Worm (Caenorhabditis elegans) whole organism, early embryonic: ENCODE data around the gene C30E1.4.

Source experiments
- B0310.2 ChIP-seq: sonication (generic microtip); optimal IDR thresholded peaks from 2 replicates; lab custom pipeline; 2016; ENCODE audit warnings: mild to moderate bottlenecking, missing genetic modification characterization, missing compliant biosample characterization
- F13C5.2 ChIP-seq: sonication (generic microtip); optimal IDR thresholded peaks from 2 replicates; lab custom pipeline; 2017; ENCODE audit warnings: mild to moderate bottlenecking, missing genetic modification characterization, inconsistent platforms, missing compliant biosample characterization
- aly-1 ChIP-seq: sonication (generic microtip); optimal IDR thresholded peaks from 2 replicates; lab custom pipeline; 2016; ENCODE audit warnings: missing genetic modification characterization, missing compliant biosample characterization
- ama-1 ChIP-seq: fragments of 150-350 bp; optimal IDR thresholded peaks from 2 replicates; lab custom pipeline; 2014
- ceh-13 ChIP-seq: fragments of 200-800 bp; sonication (Bioruptor generic); optimal IDR thresholded peaks from 2 replicates; lab custom pipeline; 2018; ENCODE audit warnings: mild to moderate bottlenecking, missing genetic modification characterization, missing compliant biosample characterization
- ceh-36 ChIP-seq: sonication (generic microtip); optimal IDR thresholded peaks from 2 replicates; lab custom pipeline; 2016; ENCODE audit warnings: missing genetic modification characterization, inconsistent platforms, missing compliant biosample characterization
- ets-7 ChIP-seq: sonication (generic microtip); optimal IDR thresholded peaks from 2 replicates; lab custom pipeline; 2016; ENCODE audit warnings: missing genotype, missing genetic modification characterization, missing compliant biosample characterization
- flt-1 ChIP-seq: fragments of 200-800 bp; sonication (Bioruptor generic); IDR thresholded peaks from 2 replicates; pipeline ENCODE4 v1.3.6; 2022; ENCODE audit warnings: missing genetic modification characterization, missing compliant biosample characterization
- hmbx-1 ChIP-seq: sonication (generic microtip); optimal IDR thresholded peaks from 2 replicates; lab custom pipeline; 2016; ENCODE audit warnings: mild to moderate bottlenecking, missing genetic modification characterization, missing compliant biosample characterization
- hmg-4 ChIP-seq: fragments of 200-800 bp; sonication (Bioruptor generic); optimal IDR thresholded peaks from 2 replicates; lab custom pipeline; 2018; ENCODE audit warnings: mild to moderate bottlenecking, missing genetic modification characterization, missing compliant biosample characterization
- hnd-1 ChIP-seq: sonication (generic microtip); optimal IDR thresholded peaks from 2 replicates; lab custom pipeline; 2016; ENCODE audit warnings: missing genetic modification characterization, missing compliant biosample characterization
- pes-1 ChIP-seq: fragments of 200-800 bp; sonication (Bioruptor generic); IDR thresholded peaks from 2 replicates; pipeline ENCODE4 v1.3.6; 2022; ENCODE audit warnings: missing genetic modification reagents, missing genetic modification characterization, missing compliant biosample characterization
- scrt-1 ChIP-seq: fragments of 200-800 bp; sonication (Bioruptor generic); IDR thresholded peaks from 2 replicates; pipeline ENCODE4 v1.3.6; 2022; ENCODE audit warnings: missing genetic modification characterization, missing compliant biosample characterization
- sea-1 ChIP-seq: fragments of 200-800 bp; sonication (Bioruptor generic); conservative IDR thresholded peaks from 2 replicates; pipeline ENCODE4 v1.3.6; 2022; ENCODE audit warnings: missing genetic modification characterization, missing compliant biosample characterization
- tbx-11 ChIP-seq: fragments of 200-800 bp; sonication (Bioruptor generic); IDR thresholded peaks from 2 replicates; pipeline ENCODE4 v1.3.6; 2022; ENCODE audit warnings: missing genetic modification characterization, missing compliant biosample characterization
- tbx-37 ChIP-seq: fragments of 200-800 bp; sonication (Bioruptor generic); conservative IDR thresholded peaks from 2 replicates; pipeline ENCODE4 v1.3.6; 2022; ENCODE audit warnings: missing genetic modification reagents, missing genetic modification characterization, missing compliant biosample characterization
- tra-4 ChIP-seq: sonication (generic microtip); optimal IDR thresholded peaks from 2 replicates; lab custom pipeline; 2017; ENCODE audit warnings: missing genetic modification characterization, missing compliant biosample characterization

The C30E1.4 gene

DNA sequence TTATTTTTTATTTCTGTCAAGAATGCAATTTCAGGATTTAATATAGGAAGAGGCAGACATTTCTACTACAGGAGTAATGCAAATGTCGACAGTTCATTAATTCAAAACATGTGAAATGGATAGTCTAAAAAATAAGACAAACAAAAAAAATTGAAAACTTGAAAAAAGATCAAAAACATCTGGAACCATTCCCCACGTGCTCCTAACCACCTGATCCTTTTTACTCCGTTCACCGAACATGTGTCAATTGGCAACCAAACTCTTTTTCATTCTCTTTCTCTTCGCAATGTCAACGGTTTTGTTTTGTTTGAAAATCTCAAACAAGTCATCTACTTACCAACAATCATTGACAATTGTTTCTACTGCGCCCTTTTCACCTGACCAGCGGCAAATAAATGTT is 34.3 kb downstream of the C30E1.4 start:
- no peak for TF ChIP-seq hmg-4
- TF ChIP-seq tra-4 (tag; lab: Kevin White, UChicago): no peak
- TF ChIP-seq ama-1 (lab: Kevin White, UChicago): no peak
- no peak for TF ChIP-seq F13C5.2 (tag; lab: Kevin White, UChicago)
- TF ChIP-seq sea-1 (GFP tag; lab: Robert Waterston, UW): no peak
- no peak for TF ChIP-seq ceh-13
- no peak for TF ChIP-seq hmbx-1 (tag; lab: Kevin White, UChicago)
- TF ChIP-seq tbx-37 (GFP tag; lab: Robert Waterston, UW): no peak
- no peak for TF ChIP-seq hnd-1 (tag; lab: Kevin White, UChicago)
- TF ChIP-seq tbx-11 (GFP tag; lab: Robert Waterston, UW): no peak
- no peak for TF ChIP-seq flt-1
- TF ChIP-seq scrt-1 (GFP tag; lab: Robert Waterston, UW): no peak

DNA sequence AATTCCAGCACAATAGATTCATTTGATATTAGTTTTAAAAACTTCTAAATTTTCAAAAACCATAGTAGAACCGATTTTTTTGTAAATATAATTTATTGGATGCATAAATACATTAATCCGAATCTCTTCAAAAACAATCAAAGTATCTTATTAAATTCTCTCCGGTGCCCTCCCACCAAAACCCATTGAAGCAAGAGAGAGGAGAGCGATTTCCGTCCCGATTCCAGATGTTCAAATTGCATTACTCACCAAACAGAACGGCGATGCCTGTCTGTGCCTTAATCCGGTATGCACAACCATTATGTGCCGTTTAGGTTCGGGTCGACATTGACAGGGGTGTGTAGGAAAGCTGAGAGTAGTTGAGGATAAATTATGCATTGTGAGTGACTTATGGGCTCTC is 36.6 kb downstream of the C30E1.4 start:
- TF ChIP-seq tra-4 (tag; lab: Kevin White, UChicago): no peak
- TF ChIP-seq B0310.2: no peak
- TF ChIP-seq ama-1 (lab: Kevin White, UChicago): no peak
- TF ChIP-seq hnd-1 (tag; lab: Kevin White, UChicago): no peak

DNA sequence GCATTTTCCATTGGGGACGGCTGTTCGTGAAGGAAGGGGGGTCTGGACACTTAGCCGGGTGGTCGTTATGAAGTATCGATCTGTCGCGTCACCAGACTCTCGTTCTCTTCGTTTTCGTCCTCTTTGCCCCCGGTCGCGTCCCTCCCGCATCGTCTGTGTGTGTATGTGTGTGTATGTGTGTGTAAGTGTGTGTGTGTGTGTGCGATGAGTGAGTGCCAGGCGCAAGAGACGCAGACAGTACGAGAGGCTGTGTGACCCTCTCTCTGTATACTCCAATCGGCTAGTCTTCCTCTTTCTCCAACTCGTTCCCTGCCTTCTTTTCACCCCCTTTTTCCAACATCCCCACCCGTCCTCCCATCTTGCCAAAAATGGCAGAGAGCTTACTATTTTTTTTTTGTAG is 37.7 kb downstream of the C30E1.4 start:
- TF ChIP-seq hnd-1 (tag; lab: Kevin White, UChicago) (no peak), ets-7 (peak; percentile 32), tra-4 (tag; lab: Kevin White, UChicago) (no peak), aly-1 (tag; lab: Kevin White, UChicago) (peak; percentile 54), sea-1 (GFP tag; lab: Robert Waterston, UW) (0 out of 2 replicates have a peak, but pooled peaks have one; percentile 38), hmg-4 (peak; percentile 89), pes-1 (peak; percentile 12; the same call in 1 of the 2 replicates), tbx-11 (GFP tag; lab: Robert Waterston, UW) (no peak), tbx-37 (GFP tag; lab: Robert Waterston, UW) (no peak), flt-1 (peak; percentile 28; the same call in 1 of the 2 replicates), ama-1 (lab: Kevin White, UChicago) (no peak), scrt-1 (GFP tag; lab: Robert Waterston, UW) (0 out of 2 replicates have a peak, but pooled peaks have one; percentile 53), B0310.2 (peak; percentile 38), hmbx-1 (tag; lab: Kevin White, UChicago) (no peak), F13C5.2 (tag; lab: Kevin White, UChicago) (peak; percentile 80), ceh-36 (tag; lab: Kevin White, UChicago) (no peak), ceh-13 (no peak)

DNA sequence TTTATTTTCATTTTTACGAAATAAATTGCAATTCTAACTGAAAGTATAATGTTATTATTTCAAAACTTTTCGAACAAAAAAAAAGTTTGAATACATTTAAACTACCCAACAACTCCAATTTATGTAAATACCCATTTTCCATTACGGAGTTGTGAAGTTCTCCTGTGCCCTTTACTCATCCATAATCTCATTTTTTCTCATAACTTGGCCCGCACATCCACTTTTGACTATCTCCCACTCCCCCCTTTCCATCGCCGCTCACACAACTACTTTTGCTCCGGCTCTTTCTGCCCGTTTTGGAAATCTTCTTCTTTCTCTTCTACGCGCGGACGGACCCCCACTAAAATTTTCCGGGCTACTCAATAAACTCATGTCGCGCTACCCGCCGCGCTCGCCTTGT is 38.9 kb downstream of the C30E1.4 start:
- TF ChIP-seq hmg-4 (no peak), aly-1 (tag; lab: Kevin White, UChicago) (no peak), sea-1 (GFP tag; lab: Robert Waterston, UW) (no peak), tbx-11 (GFP tag; lab: Robert Waterston, UW) (no peak)

ce11 chrX:16963519-16963971 is 39.8 kb downstream of the C30E1.4 start, which contains the start of the genes F52G3.1 and F52G3.7:
F52G3.1 (plus strand) TSS chrX:16963871.
F52G3.7 (plus strand) TSS chrX:16963921.
- TF ChIP-seq tbx-37 (GFP tag; lab: Robert Waterston, UW) (no peak), F13C5.2 (tag; lab: Kevin White, UChicago) (no peak), aly-1 (tag; lab: Kevin White, UChicago) (no peak), ceh-13 (no peak), ets-7 (no peak), pes-1 (no peak), hmbx-1 (tag; lab: Kevin White, UChicago) (no peak), sea-1 (GFP tag; lab: Robert Waterston, UW) (no peak), tra-4 (tag; lab: Kevin White, UChicago) (no peak), scrt-1 (GFP tag; lab: Robert Waterston, UW) (no peak), B0310.2 (no peak), hmg-4 (no peak), hnd-1 (tag; lab: Kevin White, UChicago) (no peak), ceh-36 (tag; lab: Kevin White, UChicago) (no peak), tbx-11 (GFP tag; lab: Robert Waterston, UW) (no peak)

DNA sequence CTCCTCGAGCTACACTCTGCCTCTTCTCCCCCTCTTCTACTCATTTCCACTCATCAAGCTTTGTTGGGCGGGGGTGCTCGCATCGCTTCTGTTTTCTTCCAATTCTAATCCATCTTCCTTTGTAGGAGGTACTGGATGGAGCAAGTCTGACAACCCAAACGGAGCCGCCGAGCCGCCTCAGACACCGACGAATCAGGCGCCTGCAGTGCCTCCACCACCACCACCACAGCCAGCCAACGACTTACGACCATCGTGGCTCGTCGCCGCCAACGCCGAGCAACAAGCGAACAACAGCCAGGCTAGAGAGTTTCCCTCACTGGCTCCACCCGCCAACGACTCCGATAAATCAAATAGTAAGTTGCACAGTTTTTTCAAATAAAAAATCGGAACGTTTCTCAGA is 42.2 kb downstream of the C30E1.4 start:
- TF ChIP-seq F13C5.2 (tag; lab: Kevin White, UChicago) (no peak), tbx-11 (GFP tag; lab: Robert Waterston, UW) (no peak)

- no peak for TF ChIP-seq hnd-1 (tag; lab: Kevin White, UChicago)
- no peak for TF ChIP-seq F13C5.2 (tag; lab: Kevin White, UChicago)
- no peak for TF ChIP-seq B0310.2
- TF ChIP-seq ceh-13: no peak
- no peak for TF ChIP-seq scrt-1 (GFP tag; lab: Robert Waterston, UW)
- no peak for TF ChIP-seq pes-1
- TF ChIP-seq flt-1: no peak
- no peak for TF ChIP-seq tra-4 (tag; lab: Kevin White, UChicago)
- no peak for TF ChIP-seq ceh-36 (tag; lab: Kevin White, UChicago)
- no peak for TF ChIP-seq hmbx-1 (tag; lab: Kevin White, UChicago)
- TF ChIP-seq tbx-11 (GFP tag; lab: Robert Waterston, UW): no peak
- no peak for TF ChIP-seq tbx-37 (GFP tag; lab: Robert Waterston, UW)
- TF ChIP-seq sea-1 (GFP tag; lab: Robert Waterston, UW): no peak
- TF ChIP-seq ets-7: no peak
- no peak for TF ChIP-seq ama-1 (lab: Kevin White, UChicago)
- no peak for TF ChIP-seq hmg-4
- no peak for TF ChIP-seq aly-1 (tag; lab: Kevin White, UChicago)
These were observed 44.1 kb downstream of the C30E1.4 start for ce11 chrX:16967813-16968212.

ce11 chrX:16976043-16976442 is 52.3 kb downstream of the C30E1.4 start, which contains the start of gene F52G3.5:
F52G3.5 (minus strand) TSS chrX:16976143.
- TF ChIP-seq ama-1 (lab: Kevin White, UChicago) (no peak), scrt-1 (GFP tag; lab: Robert Waterston, UW) (no peak), ets-7 (no peak)
